Worm (Caenorhabditis elegans): Measurements from ENCODE around the gene T01D1.3.

The T01D1.3 gene

DNA sequence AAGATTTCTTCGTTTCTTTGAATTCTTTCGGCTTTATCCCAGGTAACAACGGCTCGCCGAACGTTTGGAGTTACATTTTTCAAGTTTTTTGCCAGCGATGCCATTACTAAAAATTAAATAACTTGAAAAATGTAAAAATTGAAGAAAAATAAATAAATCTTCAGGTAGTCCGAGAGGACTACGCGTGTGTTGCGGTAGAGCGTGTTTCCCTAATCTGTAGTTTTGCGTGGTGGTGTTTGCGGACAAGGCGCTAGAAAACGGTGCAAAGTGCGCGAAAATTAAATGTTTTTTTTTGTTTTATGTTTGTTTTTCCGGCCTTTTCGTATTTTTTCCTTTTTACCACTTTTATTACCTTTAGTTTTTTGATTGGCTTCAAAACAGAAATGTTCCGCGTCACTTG lies 19.9 kb downstream of the T01D1.3 start, which contains the start of gene mrpl-28 (continued):
- TF ChIP-seq lin-35 (GFP tag; optimal IDR thresholded peaks at IDR 0.05) (peak; percentile 95 to 98), ets-5 (GFP tag; IDR thresholded peaks at IDR 0.05) (no peak), sox-4 (tag; optimal IDR thresholded peaks at IDR 0.05) (peak; percentile 84), elt-2 (tag; optimal IDR thresholded peaks at IDR 0.05) (peak; percentile 81), jun-1 (tag; optimal IDR thresholded peaks at IDR 0.05) (peak; percentile 90)

DNA sequence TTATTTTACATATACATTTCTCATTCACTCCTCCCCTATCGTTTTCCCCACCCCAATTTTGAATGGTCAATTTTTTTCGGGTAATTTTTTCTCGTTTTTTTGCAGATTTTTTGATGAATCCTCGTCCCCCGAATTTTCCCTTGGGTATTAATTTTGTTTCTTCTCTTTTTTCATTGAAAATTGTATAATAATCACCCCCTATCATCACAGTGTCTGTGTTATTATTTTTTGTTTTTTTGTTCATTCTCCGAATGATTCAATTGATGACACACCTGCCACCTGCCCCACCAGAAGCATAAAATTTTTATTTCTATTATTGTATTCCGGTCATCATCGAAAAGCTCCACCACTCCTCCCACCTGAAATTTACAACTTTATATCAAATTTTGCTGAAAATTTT lies 23.5 kb downstream of the T01D1.3 start, which contains the start of gene T25D3.3:
Gene T25D3.3 (plus strand): TSS at position 301 of the 400 bp plus-strand sequence.
- no peak for TF ChIP-seq nhr-12 (tag; optimal IDR thresholded peaks at IDR 0.05)
- TF ChIP-seq vab-15 (tag; optimal IDR thresholded peaks at IDR 0.05), result no peak
- no peak for TF ChIP-seq mab-9 (GFP tag; IDR thresholded peaks at IDR 0.05)
- TF ChIP-seq rnt-1 (tag; optimal IDR thresholded peaks at IDR 0.05), result no peak
- TF ChIP-seq ceh-63 (GFP tag; optimal IDR thresholded peaks at IDR 0.05), result no peak
- no peak for TF ChIP-seq fos-1 (tag; optimal IDR thresholded peaks at IDR 0.05)
- TF ChIP-seq egl-27 (tag; optimal IDR thresholded peaks at IDR 0.05), result no peak
- no peak for TF ChIP-seq lir-3 (tag; optimal IDR thresholded peaks at IDR 0.05; ENCODE audit: poor library complexity)
- no peak for TF ChIP-seq ama-1 (optimal IDR thresholded peaks at IDR 0.05)
- TF ChIP-seq elt-3 (tag; optimal IDR thresholded peaks at IDR 0.05), result no peak
- no peak for TF ChIP-seq nhr-11 (tag; optimal IDR thresholded peaks at IDR 0.05)
- no peak for TF ChIP-seq dsc-1 (tag; optimal IDR thresholded peaks at IDR 0.05)
- no peak for TF ChIP-seq hlh-17 (GFP tag; optimal IDR thresholded peaks at IDR 0.05; ENCODE audit: borderline replicate concordance)
- TF ChIP-seq nhr-76 (tag; optimal IDR thresholded peaks at IDR 0.05), result no peak
- TF ChIP-seq fkh-8 (tag; optimal IDR thresholded peaks at IDR 0.05), result no peak

DNA sequence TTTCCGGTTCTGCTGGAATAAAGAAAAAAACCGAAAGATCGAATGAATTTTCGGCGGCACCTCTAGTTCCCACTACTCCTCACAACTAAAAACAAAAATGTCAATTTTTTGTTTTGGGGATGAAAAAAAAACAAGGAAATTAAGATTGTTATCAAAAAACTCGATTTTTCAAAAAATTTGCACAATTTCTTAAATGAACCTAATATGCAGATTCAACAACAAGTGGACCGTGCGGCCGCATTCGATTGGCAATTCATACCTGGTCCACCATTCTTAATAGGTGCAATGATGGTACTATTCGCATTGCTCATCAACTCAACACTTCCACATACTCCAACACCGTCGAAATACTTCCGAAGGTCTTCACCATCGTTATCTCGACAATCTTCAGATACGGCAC lies 24.3 kb downstream of the T01D1.3 start:
- no peak for TF ChIP-seq nhr-20 (tag; optimal IDR thresholded peaks at IDR 0.05)
- TF ChIP-seq efl-1 (optimal IDR thresholded peaks at IDR 0.05), result no peak
- TF ChIP-seq efl-1 (GFP tag; optimal IDR thresholded peaks at IDR 0.05 in 1 of 2), result no peak
- TF ChIP-seq snu-23 (GFP tag; optimal IDR thresholded peaks at IDR 0.05), result no peak
- no peak for TF ChIP-seq ztf-11 (tag; optimal IDR thresholded peaks at IDR 0.05)
- no peak for TF ChIP-seq ceh-8 (GFP tag; optimal IDR thresholded peaks at IDR 0.05)
- TF ChIP-seq vab-15 (tag; optimal IDR thresholded peaks at IDR 0.05), result no peak
- TF ChIP-seq ztf-4 (tag; optimal IDR thresholded peaks at IDR 0.05), result no peak
- no peak for TF ChIP-seq C04F5.9 (tag; optimal IDR thresholded peaks at IDR 0.05)
- no peak for TF ChIP-seq sup-37 (GFP tag; optimal IDR thresholded peaks at IDR 0.05)
- no peak for TF ChIP-seq nhr-47 (tag; optimal IDR thresholded peaks at IDR 0.05)

DNA sequence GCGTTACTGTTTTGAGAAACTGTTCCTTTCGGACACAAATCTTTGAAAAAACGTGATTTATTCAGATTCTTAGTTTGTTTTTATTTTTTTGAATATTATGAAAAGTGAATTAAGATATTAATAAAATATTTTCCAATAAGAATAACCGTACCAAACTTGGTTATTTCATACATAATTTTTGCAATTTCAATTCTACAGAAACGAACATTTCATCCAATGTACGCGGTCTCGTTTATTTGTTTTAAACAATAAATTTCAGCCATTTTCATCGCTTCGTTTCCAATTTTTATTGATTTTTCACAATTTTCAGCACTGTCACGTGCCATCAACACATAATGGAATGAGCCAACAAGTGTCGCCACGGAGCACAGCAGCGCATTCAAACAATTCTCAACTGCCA lies 28.8 kb downstream of the T01D1.3 start, which contains the start of gene T25D3.4:
Gene T25D3.4 (plus strand): TSS at position 301 of the 400 bp plus-strand sequence.
- TF ChIP-seq unc-62 (GFP tag; optimal IDR thresholded peaks at IDR 0.05) (no peak), nhr-90 (tag; optimal IDR thresholded peaks at IDR 0.05; ENCODE audit: poor library complexity) (peak; percentile 4), lin-35 (GFP tag; optimal IDR thresholded peaks at IDR 0.05) (peak in 1 of 2 experiments; percentile 23), pax-3 (tag; optimal IDR thresholded peaks at IDR 0.05) (peak; percentile 48), lsy-2 (tag; optimal IDR thresholded peaks at IDR 0.05) (peak in 1 of 2 experiments; percentile 49), isw-1 (GFP tag; IDR thresholded peaks at IDR 0.05) (no peak)

DNA sequence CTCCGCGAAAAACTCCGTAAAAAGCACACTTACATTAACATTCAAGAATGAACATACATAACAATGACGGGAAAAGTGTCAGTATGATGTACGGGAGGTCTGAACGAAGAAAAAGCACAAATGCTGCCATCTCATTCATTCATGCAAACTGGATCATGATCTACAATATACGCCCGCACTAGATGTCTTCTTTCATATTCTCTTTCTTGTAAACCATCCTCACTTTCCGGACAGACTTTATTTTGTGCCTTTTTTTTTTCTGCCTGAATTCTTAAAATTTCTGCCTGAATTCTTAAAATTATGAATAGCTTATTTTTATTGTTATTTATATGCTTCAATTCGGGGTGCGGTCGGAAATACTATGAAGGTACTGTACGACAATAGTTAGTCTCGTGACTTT lies 40.6 kb downstream of the T01D1.3 start, which contains the start of gene K10B4.1:
Gene K10B4.1 (plus strand): TSS at position 301 of the 400 bp plus-strand sequence.
- TF ChIP-seq lsy-2 (tag; optimal IDR thresholded peaks at IDR 0.05), result no peak
- peak; percentile 0 for TF ChIP-seq nhr-85 (tag)
- TF ChIP-seq pag-3 (tag; optimal IDR thresholded peaks at IDR 0.05; ENCODE audit: borderline replicate concordance, insufficient read depth), result no peak
- TF ChIP-seq nhr-19 (GFP tag; conservative IDR thresholded peaks at IDR 0.05), result no peak
- no peak for TF ChIP-seq egl-27 (tag; optimal IDR thresholded peaks at IDR 0.05)
- TF ChIP-seq ets-5 (GFP tag; IDR thresholded peaks at IDR 0.05), result no peak
- no peak for TF ChIP-seq ztf-11 (tag; optimal IDR thresholded peaks at IDR 0.05)
- TF ChIP-seq nhr-20 (tag; optimal IDR thresholded peaks at IDR 0.05), result no peak

Data from whole organism, L1 larva.